Fruit fly (Drosophila melanogaster) whole organism, prepupa: Measurements from ENCODE around the gene CG9312.

Experiments
- CG10631 ChIP-seq: fragments of 200-800 bp; sonication (Bioruptor generic); optimal IDR thresholded peaks from 2 replicates; lab custom pipeline; 2016; ENCODE audit warnings: missing biosample characterization, missing genetic modification characterization
- CG10669 ChIP-seq: fragments of 200-800 bp; sonication (Bioruptor generic); optimal IDR thresholded peaks from 3 replicates; lab custom pipeline; 2018; ENCODE audit warnings: missing biosample characterization, mild to moderate bottlenecking, missing genetic modification characterization, moderate library complexity
- CG11294 ChIP-seq: fragments of 200-800 bp; sonication (Bioruptor generic); IDR thresholded peaks from 2 replicates; pipeline ENCODE4 v1.3.6; 2022; ENCODE audit warnings: missing biosample characterization, missing genetic modification characterization
- CG11762 ChIP-seq: fragments of 200-800 bp; sonication (Bioruptor generic); optimal IDR thresholded peaks from 3 replicates; lab custom pipeline; 2016; ENCODE audit warnings: missing biosample characterization, missing genetic modification characterization; ENCODE audit not compliant: insufficient read depth
- CG15336 ChIP-seq: fragments of 200-800 bp; sonication (Bioruptor generic); IDR thresholded peaks from 2 replicates; pipeline ENCODE4 v1.3.6; 2022; ENCODE audit warnings: missing biosample characterization, missing genetic modification characterization
- CG1621 ChIP-seq: fragments of 200-800 bp; sonication (Bioruptor generic); optimal IDR thresholded peaks from 3 replicates; lab custom pipeline; 2018; ENCODE audit warnings: missing biosample characterization, mild to moderate bottlenecking, missing genetic modification characterization
- CG3032 ChIP-seq: fragments of 200-800 bp; optimal IDR thresholded peaks from 2 replicates; lab custom pipeline; 2019; ENCODE audit warnings: missing biosample characterization, mild to moderate bottlenecking, missing genetic modification characterization, moderate library complexity
- CG32006 ChIP-seq: fragments of 200-800 bp; sonication (Bioruptor generic); optimal IDR thresholded peaks from 3 replicates; lab custom pipeline; 2017; ENCODE audit warnings: missing biosample characterization, mild to moderate bottlenecking, missing genetic modification characterization
- CG34406 ChIP-seq: fragments of 200-800 bp; sonication (Bioruptor generic); optimal IDR thresholded peaks from 3 replicates; lab custom pipeline; 2016; ENCODE audit warnings: missing biosample characterization, missing genetic modification characterization
- CG3919 ChIP-seq: fragments of 200-800 bp; sonication (Bioruptor generic); optimal IDR thresholded peaks from 3 replicates; lab custom pipeline; 2016; ENCODE audit warnings: missing biosample characterization, missing genetic modification characterization
- CG6163 ChIP-seq: fragments of 200-800 bp; sonication (Bioruptor generic); IDR thresholded peaks from 3 replicates; pipeline ENCODE4 v1.3.6; 2022; ENCODE audit warnings: missing biosample characterization, missing genetic modification characterization
- CG6276 ChIP-seq: fragments of 200-800 bp; sonication (Bioruptor generic); optimal IDR thresholded peaks from 2 replicates; lab custom pipeline; 2017; ENCODE audit warnings: missing biosample characterization, mild to moderate bottlenecking, missing genetic modification characterization
- CG6792 ChIP-seq: fragments of 200-800 bp; sonication (Bioruptor generic); optimal IDR thresholded peaks from 3 replicates; lab custom pipeline; 2016; ENCODE audit warnings: missing biosample characterization, missing genetic modification characterization
- CG6808 ChIP-seq: fragments of 200-800 bp; sonication (Bioruptor generic); optimal IDR thresholded peaks from 3 replicates; lab custom pipeline; 2017; ENCODE audit warnings: missing biosample characterization, missing genetic modification characterization, mild to moderate bottlenecking, moderate library complexity, missing genetic modification reagents
- CG6854 ChIP-seq: fragments of 200-800 bp; sonication (Bioruptor generic); optimal IDR thresholded peaks from 2 replicates; lab custom pipeline; 2017; ENCODE audit warnings: missing biosample characterization, mild to moderate bottlenecking, missing genetic modification characterization
- CG7368 ChIP-seq: fragments of 200-800 bp; sonication (Bioruptor generic); optimal IDR thresholded peaks from 3 replicates; lab custom pipeline; 2016; ENCODE audit warnings: missing biosample characterization, missing genetic modification characterization
- CG8119 ChIP-seq: fragments of 200-800 bp; sonication (Bioruptor generic); IDR thresholded peaks from 3 replicates; pipeline ENCODE4 v1.3.6; 2022; ENCODE audit warnings: missing biosample characterization, missing genetic modification characterization
- CG8319 ChIP-seq: fragments of 200-800 bp; sonication (Bioruptor generic); optimal IDR thresholded peaks from 3 replicates; lab custom pipeline; 2016; ENCODE audit warnings: missing biosample characterization, missing genetic modification characterization
- CG8632 ChIP-seq: fragments of 200-800 bp; sonication (Bioruptor generic); optimal IDR thresholded peaks from 3 replicates; lab custom pipeline; 2016; ENCODE audit warnings: missing biosample characterization, missing genetic modification characterization
- Eip78C ChIP-seq: fragments of 200-800 bp; sonication (Bioruptor generic); peaks from one replicate; lab custom pipeline; 2016; ENCODE audit warnings: missing biosample characterization, missing genetic modification characterization
- Eip93F ChIP-seq: fragments of 200-800 bp; sonication (Bioruptor generic); optimal IDR thresholded peaks from 2 replicates; lab custom pipeline; 2016; ENCODE audit warnings: missing biosample characterization, mild to moderate bottlenecking, missing genetic modification characterization
- Ets96B ChIP-seq: fragments of 200-800 bp; optimal IDR thresholded peaks from 2 replicates; lab custom pipeline; 2019; ENCODE audit warnings: missing biosample characterization, mild to moderate bottlenecking, missing genetic modification characterization, moderate library complexity
- Hr38 ChIP-seq: sonication (Bioruptor generic); optimal IDR thresholded peaks from 2 replicates; lab custom pipeline; 2016; ENCODE audit warnings: missing biosample characterization, missing genetic modification characterization
- Hr39 ChIP-seq: fragments of 200-800 bp; sonication (Bioruptor generic); optimal IDR thresholded peaks from 2 replicates; lab custom pipeline; 2016; ENCODE audit warnings: missing biosample characterization, missing genetic modification characterization
- Hr4 ChIP-seq: fragments of 200-800 bp; sonication (Bioruptor generic); optimal IDR thresholded peaks from 3 replicates; lab custom pipeline; 2016; ENCODE audit warnings: missing biosample characterization, missing genetic modification characterization
- OdsH ChIP-seq: fragments of 200-800 bp; sonication (Bioruptor generic); optimal IDR thresholded peaks from 3 replicates; lab custom pipeline; 2016; ENCODE audit warnings: missing biosample characterization, missing genetic modification characterization
- Smox ChIP-seq: fragments of 200-800 bp; sonication (Bioruptor generic); optimal IDR thresholded peaks from 3 replicates; lab custom pipeline; 2016; ENCODE audit warnings: missing biosample characterization, missing genetic modification characterization
- Sox102F ChIP-seq: fragments of 200-800 bp; sonication (Bioruptor generic); optimal IDR thresholded peaks from 2 replicates; lab custom pipeline; 2016; ENCODE audit warnings: missing biosample characterization, mild to moderate bottlenecking, missing genetic modification characterization
- achi ChIP-seq: fragments of 200-800 bp; sonication (Bioruptor generic); optimal IDR thresholded peaks from 3 replicates; lab custom pipeline; 2016; ENCODE audit warnings: missing biosample characterization, missing genetic modification characterization
- acj6 ChIP-seq: fragments of 200-800 bp; sonication (Bioruptor generic); optimal IDR thresholded peaks from 3 replicates; lab custom pipeline; 2016; ENCODE audit warnings: missing biosample characterization, missing genetic modification characterization
- eg ChIP-seq: fragments of 200-800 bp; sonication (Bioruptor generic); IDR thresholded peaks from 3 replicates; pipeline ENCODE4 v1.3.6; 2022; ENCODE audit warnings: missing biosample characterization, missing genetic modification characterization
- esn ChIP-seq: fragments of 200-800 bp; sonication (Bioruptor generic); optimal IDR thresholded peaks from 2 replicates; lab custom pipeline; 2016; ENCODE audit warnings: missing biosample characterization, mild to moderate bottlenecking, missing genetic modification characterization, moderate library complexity
- fkh ChIP-seq: fragments of 200-800 bp; sonication (Bioruptor generic); optimal IDR thresholded peaks from 3 replicates; lab custom pipeline; 2017; ENCODE audit warnings: missing biosample characterization, mild to moderate bottlenecking, missing genetic modification characterization, moderate library complexity
- salr ChIP-seq, 2 experiments: fragments of 200-800 bp; sonication (Bioruptor generic); optimal IDR thresholded peaks; 3 replicates each; lab custom pipeline; 2016 to 2018; ENCODE audit warnings: missing biosample characterization in 2 of 2, missing genetic modification characterization in 2 of 2, mild to moderate bottlenecking in 1 of 2
- spab ChIP-seq: fragments of 200-800 bp; sonication (Bioruptor generic); optimal IDR thresholded peaks from 2 replicates; lab custom pipeline; 2017; ENCODE audit warnings: missing biosample characterization, mild to moderate bottlenecking, missing genetic modification characterization, missing genetic modification reagents
- svp ChIP-seq: fragments of 200-800 bp; sonication (Bioruptor generic); peaks from one replicate; lab custom pipeline; 2016; ENCODE audit warnings: missing biosample characterization, missing genetic modification characterization

Gene CG9312

DNA sequence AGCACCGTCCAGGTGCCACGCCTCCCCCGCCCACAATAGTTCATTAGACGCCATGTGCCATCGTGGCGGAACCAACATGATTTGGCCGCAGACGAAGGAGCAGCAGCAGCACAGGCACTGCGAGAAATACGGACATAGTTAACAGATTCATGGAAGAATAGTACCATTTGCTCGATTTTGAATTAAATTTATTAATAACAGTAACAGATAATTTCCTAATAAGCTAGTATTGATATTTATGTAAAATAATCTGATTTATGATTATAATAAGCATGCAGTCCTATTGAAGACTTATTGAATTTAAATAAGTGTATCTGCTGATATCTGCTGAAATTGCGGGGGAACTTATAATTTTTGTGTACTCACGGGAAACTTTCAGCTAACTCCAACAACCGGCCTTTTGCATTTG lies 31.7 kb downstream of the CG9312 start (continued):
- TF ChIP-seq CG11294 (GFP tag; lab: Robert Waterston, UW) = no peak
- no peak for TF ChIP-seq CG34406 (GFP tag; lab: Kevin White, UChicago)
- TF ChIP-seq Hr4 (GFP tag; lab: Kevin White, UChicago) = peak; percentile 84
- TF ChIP-seq CG1621 (tag; lab: Kevin White, UChicago) = no peak
- TF ChIP-seq Hr39 (GFP tag; lab: Kevin White, UChicago) = no peak
- no peak for TF ChIP-seq CG6792
- peak; percentile 15 for TF ChIP-seq acj6 (GFP tag; lab: Kevin White, UChicago)

DNA sequence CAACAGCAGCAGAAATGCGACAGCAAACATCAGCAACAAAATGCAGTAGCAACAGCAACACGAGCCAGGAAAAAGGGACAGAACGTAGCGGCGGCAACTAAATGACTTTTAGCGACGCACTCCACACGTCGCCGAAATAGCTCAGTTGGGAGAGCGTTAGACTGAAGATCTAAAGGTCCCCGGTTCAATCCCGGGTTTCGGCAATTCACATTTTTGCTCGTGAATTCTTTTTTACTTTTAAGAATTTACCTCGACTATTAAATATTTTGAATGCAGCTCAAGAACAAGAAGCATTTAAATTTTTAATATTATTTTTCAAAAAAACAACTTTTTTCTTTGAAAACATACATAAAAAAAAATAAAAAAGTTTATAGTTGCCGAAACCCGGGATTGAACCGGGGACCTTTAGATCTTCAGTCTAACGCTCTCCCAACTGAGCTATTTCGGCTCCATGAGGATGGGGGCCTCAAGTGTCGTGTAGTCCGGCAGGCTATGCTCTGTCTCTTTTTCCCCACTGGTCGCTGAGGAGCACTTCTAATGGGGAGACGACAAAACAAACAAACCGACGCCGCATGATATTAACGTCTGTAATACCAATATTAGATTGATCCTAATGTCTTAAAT lies 32.4 kb downstream of the CG9312 start:
- TF ChIP-seq CG6854 (no peak), svp (GFP tag; lab: Kevin White, UChicago) (peak; percentile 38), Smox (GFP tag; lab: Kevin White, UChicago) (no peak), fkh (peak; percentile 39), Eip78C (peak; percentile 40), CG6163 (GFP tag; lab: Robert Waterston, UW) (no peak)

DNA sequence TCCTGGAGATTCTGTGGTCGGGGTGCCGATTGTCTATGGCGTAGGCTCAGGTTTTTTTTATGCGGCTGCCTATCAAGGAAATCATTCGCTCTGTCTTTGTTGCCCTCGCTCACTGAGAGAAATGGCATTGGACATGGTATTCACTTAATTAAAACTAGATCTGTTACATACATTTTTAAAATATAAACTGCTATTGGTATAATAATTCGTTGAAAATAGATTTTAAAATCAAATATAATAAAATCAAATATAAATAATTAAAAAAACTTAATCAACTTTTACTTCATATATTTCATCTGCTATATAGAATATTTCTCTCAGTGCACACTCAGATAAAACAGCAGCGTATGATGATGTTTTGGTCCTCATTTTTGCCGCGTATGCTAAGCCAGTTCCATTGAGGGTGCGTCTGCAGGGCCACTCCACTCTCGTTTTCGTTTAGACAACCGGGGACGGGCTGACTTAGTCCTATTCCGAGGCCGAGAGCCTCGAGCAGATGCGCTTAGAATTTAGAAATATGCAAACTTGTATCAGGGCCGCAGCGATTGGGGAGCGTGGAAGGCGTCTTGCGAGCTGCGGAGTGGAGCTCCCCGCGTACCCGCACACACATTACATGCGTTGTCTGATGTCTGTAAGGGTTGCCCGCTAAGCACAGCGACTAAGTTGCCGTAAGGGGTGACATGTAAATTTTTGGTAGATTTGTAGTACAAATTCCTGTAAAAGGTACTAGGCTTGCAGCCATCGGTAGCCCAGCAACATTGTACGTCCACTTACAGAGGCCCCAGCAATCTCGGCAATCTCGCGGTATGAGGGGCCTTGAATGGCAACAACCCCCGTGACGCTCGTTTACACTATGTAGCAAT lies 34.2 kb downstream of the CG9312 start:
- TF ChIP-seq fkh (no peak), CG8319 (GFP tag; lab: Kevin White, UChicago) (no peak), Hr4 (GFP tag; lab: Kevin White, UChicago) (peak; percentile 8), OdsH (peak; percentile 20), CG32006 (GFP tag; lab: Kevin White, UChicago) (peak; percentile 46), CG6808 (peak; percentile 5), CG6276 (peak; percentile 8), CG8632 (GFP tag; lab: Kevin White, UChicago) (peak; percentile 6), CG10631 (GFP tag; lab: Kevin White, UChicago) (peak; percentile 46), achi (GFP tag; lab: Kevin White, UChicago) (peak; percentile 29), CG3919 (GFP tag; lab: Kevin White, UChicago) (peak; percentile 26), CG8119 (GFP tag; lab: Robert Waterston, UW) (peak; percentile 40; the same call in 1 of the 3 replicates), Ets96B (peak; percentile 35), CG7368 (no peak), CG11762 (no peak), esn (GFP tag; lab: Kevin White, UChicago) (peak; percentile 23), CG34406 (GFP tag; lab: Kevin White, UChicago) (peak; percentile 13), eg (GFP tag; lab: Robert Waterston, UW) (0 out of 3 replicates have a peak, but pooled peaks have one; percentile 11), CG10669 (GFP tag; lab: Kevin White, UChicago) (peak; percentile 5), Hr38 (GFP tag; lab: Kevin White, UChicago) (no peak), CG3032 (peak; percentile 37), acj6 (GFP tag; lab: Kevin White, UChicago) (no peak), CG15336 (GFP tag; lab: Robert Waterston, UW) (0 out of 2 replicates have a peak, but pooled peaks have one; percentile 19), Eip78C (peak; percentile 72), Eip93F (GFP tag; lab: Kevin White, UChicago) (no peak), spab (GFP tag; lab: Kevin White, UChicago) (peak; percentile 23), Sox102F (no peak), salr (GFP tag; optimal IDR thresholded peaks at IDR 0.05; lab: Kevin White, UChicago) (peak in 1 of 2 experiments; percentile 10), svp (GFP tag; lab: Kevin White, UChicago) (peak; percentile 16), CG11294 (GFP tag; lab: Robert Waterston, UW) (no peak)
